Fruit fly (Drosophila melanogaster) whole organism, adult: Measurements from ENCODE around the gene Mob2.

Experiments used
- CG5204 ChIP-seq: fragments of 200-800 bp; sonication (Bioruptor generic); optimal IDR thresholded peaks from 2 replicates; lab custom pipeline; 2016; ENCODE audit warnings: missing biosample characterization, missing genetic modification characterization
- Crg-1 ChIP-seq: fragments of 200-800 bp; sonication (Bioruptor generic); optimal IDR thresholded peaks from 2 replicates; lab custom pipeline; 2016; ENCODE audit warnings: missing biosample characterization, missing genetic modification characterization
- cnc ChIP-seq, 2 experiments: fragments of >200 bp; optimal IDR thresholded peaks; 2 replicates each; lab custom pipeline; 2017
- ovo ChIP-seq: fragments of 200-800 bp; sonication (Bioruptor generic); optimal IDR thresholded peaks from 2 replicates; lab custom pipeline; 2016; ENCODE audit warnings: missing biosample characterization, missing genetic modification characterization
- toe ChIP-seq: fragments of 200-800 bp; sonication (Bioruptor generic); optimal IDR thresholded peaks from 2 replicates; lab custom pipeline; 2016; ENCODE audit warnings: missing biosample characterization, missing genetic modification characterization

dm6 chr3L:11529707-11530106, 32.3 kb downstream of the Mob2 start:
- TF ChIP-seq ovo (no peak), toe (GFP tag; lab: Kevin White, UChicago) (no peak), CG5204 (GFP tag; lab: Kevin White, UChicago) (no peak), Crg-1 (GFP tag; lab: Kevin White, UChicago) (no peak), cnc (optimal IDR thresholded peaks at IDR 0.05; lab: Kevin White, UChicago) (no peak)
